Fruit fly (Drosophila melanogaster): ENCODE measurements around the gene dmrt99B.

Gene dmrt99B

DNA sequence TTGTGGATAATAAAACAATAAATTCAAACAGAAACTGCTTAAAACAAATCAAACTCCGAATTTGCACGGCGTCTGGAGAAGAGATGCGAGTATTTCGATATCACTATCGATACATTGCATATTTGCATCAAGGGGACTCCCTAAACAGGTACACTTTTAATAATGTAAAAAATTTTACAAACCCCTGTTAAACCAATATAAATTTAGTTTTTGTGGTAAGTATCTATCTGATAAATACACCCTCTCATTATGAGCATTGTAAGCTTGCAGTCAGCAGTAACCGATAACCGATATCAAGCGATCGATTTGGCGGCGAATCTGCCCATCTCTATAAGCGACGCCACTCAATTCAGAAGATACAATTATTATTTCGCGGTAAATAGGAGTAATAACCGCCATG is 17.1 kb upstream of the dmrt99B start, which contains the start of the genes Bub3 and Cap-D2 (continued):
- TF ChIP-seq CG6854 (GFP tag; optimal IDR thresholded peaks at IDR 0.05) (no peak), CG6791 (GFP tag; IDR thresholded peaks at IDR 0.05; ENCODE audit: partially characterized antibody) (peak; percentile 75), chn (GFP tag; optimal IDR thresholded peaks at IDR 0.05) (peak; percentile 84), bigmax (GFP tag; optimal IDR thresholded peaks at IDR 0.05) (no peak), slou (GFP tag; optimal IDR thresholded peaks at IDR 0.05) (no peak), sna (GFP tag; IDR thresholded peaks at IDR 0.05; ENCODE audit: partially characterized antibody) (peak; percentile 92), CG34376 (GFP tag; optimal IDR thresholded peaks at IDR 0.05) (peak; percentile 6), chm (GFP tag; IDR thresholded peaks at IDR 0.05) (peak; percentile 68; the same call in 1 of the 2 replicates), CG14014 (GFP tag; IDR thresholded peaks at IDR 0.05) (peak; percentile 79), ftz-f1 (GFP tag; optimal IDR thresholded peaks at IDR 0.05) (no peak), Asciz (GFP tag; optimal IDR thresholded peaks at IDR 0.05) (no peak), corto (GFP tag; optimal IDR thresholded peaks at IDR 0.05) (no peak), abd-A (tag; optimal IDR thresholded peaks at IDR 0.05) (no peak), ham (GFP tag; IDR thresholded peaks at IDR 0.05) (no peak), zen2 (GFP tag; IDR thresholded peaks at IDR 0.05; ENCODE audit: partially characterized antibody) (peak; percentile 61; the same call in 1 of the 3 replicates), psq (GFP tag; optimal IDR thresholded peaks at IDR 0.05) (no peak), Nf-YA (GFP tag; IDR thresholded peaks at IDR 0.05) (no peak), Aef1 (GFP tag; IDR thresholded peaks at IDR 0.05) (peak; percentile 76), Awh (GFP tag; IDR thresholded peaks at IDR 0.05) (no peak), CG11398 (GFP tag; optimal IDR thresholded peaks at IDR 0.05) (peak; percentile 61), mld (GFP tag; IDR thresholded peaks at IDR 0.05; ENCODE audit: partially characterized antibody) (no peak), B-H2 (GFP tag; optimal IDR thresholded peaks at IDR 0.05) (no peak), Sox100B (GFP tag; optimal IDR thresholded peaks at IDR 0.05) (no peak), Hsf (GFP tag; optimal IDR thresholded peaks at IDR 0.05) (peak; percentile 85), Ets97D (GFP tag; optimal IDR thresholded peaks at IDR 0.05) (peak; percentile 83), Spps (tag; optimal IDR thresholded peaks at IDR 0.05) (peak; percentile 59), tna (GFP tag; IDR thresholded peaks at IDR 0.05; ENCODE audit: partially characterized antibody) (peak; percentile 67; the same call in 1 of the 2 replicates), fd102C (GFP tag; optimal IDR thresholded peaks at IDR 0.05) (no peak), twi (tag; optimal IDR thresholded peaks at IDR 0.05) (peak; percentile 51), CG4282 (GFP tag; optimal IDR thresholded peaks at IDR 0.05) (no peak), emc (GFP tag; optimal IDR thresholded peaks at IDR 0.05) (no peak), Abd-B (GFP tag; optimal IDR thresholded peaks at IDR 0.05) (peak; percentile 69), CG34422 (GFP tag; IDR thresholded peaks at IDR 0.05) (peak; percentile 77), CG11247 (GFP tag; IDR thresholded peaks at IDR 0.05) (0 out of 2 replicates have a peak, but pooled peaks have one; percentile 21), wek (GFP tag; optimal IDR thresholded peaks at IDR 0.05) (peak; percentile 99), Taf1 (GFP tag; IDR thresholded peaks at IDR 0.05) (peak; percentile 34; the same call in 1 of the 2 replicates), CG9797 (GFP tag; optimal IDR thresholded peaks at IDR 0.05) (peak; percentile 2), CG8281 (tag; optimal IDR thresholded peaks at IDR 0.05) (no peak), CG1233 (GFP tag; optimal IDR thresholded peaks at IDR 0.05) (peak; percentile 60), CG8290 (GFP tag; optimal IDR thresholded peaks at IDR 0.05) (peak; percentile 88), CG8290 (tag; optimal IDR thresholded peaks at IDR 0.05) (peak in 1 of 2 experiments; percentile 27), CG3407 (GFP tag; optimal IDR thresholded peaks at IDR 0.05) (peak; percentile 26), lilli (GFP tag; optimal IDR thresholded peaks at IDR 0.05) (peak; percentile 83)

Measured in whole organism, embryonic.